Fruit fly (Drosophila melanogaster) whole organism, embryonic: ENCODE results near the gene CG42399.
A peak's percentile ranks its signal among the peaks of the same experiment; 100 is the strongest.

ENCODE experiments used
- CG10274 ChIP-seq: fragments of 200-800 bp; sonication (Bioruptor generic); optimal IDR thresholded peaks from 3 replicates; lab custom pipeline; 2017; ENCODE audit warnings: missing biosample characterization, mild to moderate bottlenecking, missing genetic modification characterization
- CG10321 ChIP-seq: fragments of 200-800 bp; sonication (Bioruptor generic); IDR thresholded peaks from 2 replicates; pipeline ENCODE4 v1.3.6; 2022; ENCODE audit warnings: missing biosample characterization, missing genetic modification characterization
- CG11456 ChIP-seq: fragments of 200-800 bp; sonication (Bioruptor generic); IDR thresholded peaks from 3 replicates; pipeline ENCODE4 v1.3.6; 2022; ENCODE audit warnings: missing biosample characterization, missing genetic modification characterization
- CG12219 ChIP-seq: fragments of 200-800 bp; sonication (Bioruptor generic); optimal IDR thresholded peaks from 3 replicates; lab custom pipeline; 2018; ENCODE audit warnings: missing biosample characterization, mild to moderate bottlenecking, missing genetic modification characterization
- CG12299 ChIP-seq: fragments of 200-800 bp; sonication (Bioruptor generic); optimal IDR thresholded peaks from 2 replicates; lab custom pipeline; 2018; ENCODE audit warnings: missing biosample characterization, mild to moderate bottlenecking, missing genetic modification characterization
- CG1233 ChIP-seq: fragments of 200-800 bp; sonication (Bioruptor generic); optimal IDR thresholded peaks from 4 replicates; lab custom pipeline; 2018; ENCODE audit warnings: missing biosample characterization, mild to moderate bottlenecking, missing genetic modification characterization
- CG12659 ChIP-seq: fragments of 200-800 bp; sonication (Bioruptor generic); optimal IDR thresholded peaks from 3 replicates; lab custom pipeline; 2017; ENCODE audit warnings: mild to moderate bottlenecking, missing biosample characterization, missing genetic modification reagents, missing genetic modification characterization
- CG13775 ChIP-seq: fragments of 200-800 bp; sonication (Bioruptor generic); optimal IDR thresholded peaks from 3 replicates; lab custom pipeline; 2017; ENCODE audit warnings: missing biosample characterization, mild to moderate bottlenecking, missing genetic modification characterization
- CG16779 ChIP-seq: fragments of 200-800 bp; sonication (Bioruptor generic); IDR thresholded peaks from 2 replicates; pipeline ENCODE4 v1.3.6; 2022; ENCODE audit warnings: missing biosample characterization, missing genetic modification characterization
- CG16863 ChIP-seq: fragments of 200-800 bp; sonication (Bioruptor generic); optimal IDR thresholded peaks from 3 replicates; lab custom pipeline; 2016; ENCODE audit warnings: missing biosample characterization, missing genetic modification characterization
- CG18262 ChIP-seq: fragments of 200-800 bp; optimal IDR thresholded peaks from 3 replicates; lab custom pipeline; 2019; ENCODE audit warnings: missing biosample characterization, mild to moderate bottlenecking, missing genetic modification characterization, moderate library complexity
- CG31388 ChIP-seq: fragments of 200-800 bp; sonication (Bioruptor generic); optimal IDR thresholded peaks from 2 replicates; lab custom pipeline; 2016; ENCODE audit warnings: missing biosample characterization, missing genetic modification characterization
- CG4424 ChIP-seq: fragments of 200-800 bp; sonication (Bioruptor generic); optimal IDR thresholded peaks from 3 replicates; lab custom pipeline; 2016; ENCODE audit warnings: missing biosample characterization, missing genetic modification characterization
- CG5180 ChIP-seq: fragments of 200-800 bp; sonication (Bioruptor generic); optimal IDR thresholded peaks from 3 replicates; lab custom pipeline; 2017; ENCODE audit warnings: missing biosample characterization, missing genetic modification characterization, mild to moderate bottlenecking, moderate library complexity, missing genetic modification reagents
- CG6791 ChIP-seq: fragments of 200-800 bp; sonication (Bioruptor generic); IDR thresholded peaks from 3 replicates; pipeline ENCODE4 v1.3.6; 2022; ENCODE audit warnings: missing biosample characterization, missing genetic modification characterization; ENCODE audit not compliant: partially characterized antibody
- CG7556 ChIP-seq: fragments of 200-800 bp; sonication (Bioruptor generic); optimal IDR thresholded peaks from 2 replicates; lab custom pipeline; 2017; ENCODE audit warnings: missing biosample characterization, mild to moderate bottlenecking, missing genetic modification characterization
- CG7786 ChIP-seq: fragments of 200-800 bp; sonication (Bioruptor generic); optimal IDR thresholded peaks from 2 replicates; lab custom pipeline; 2016; ENCODE audit warnings: missing biosample characterization, missing genetic modification characterization
- CG7928 ChIP-seq: fragments of 200-800 bp; sonication (Bioruptor generic); optimal IDR thresholded peaks from 2 replicates; lab custom pipeline; 2017; ENCODE audit warnings: missing biosample characterization, mild to moderate bottlenecking, missing genetic modification characterization
- CG8388 ChIP-seq: fragments of 200-800 bp; sonication (Bioruptor generic); optimal IDR thresholded peaks from 2 replicates; lab custom pipeline; 2019; ENCODE audit warnings: missing biosample characterization, mild to moderate bottlenecking, missing genetic modification characterization, moderate library complexity
- CG9437 ChIP-seq: fragments of 200-800 bp; sonication (Bioruptor generic); optimal IDR thresholded peaks from 2 replicates; lab custom pipeline; 2018; ENCODE audit warnings: missing biosample characterization, mild to moderate bottlenecking, missing genetic modification characterization
- CG9876 ChIP-seq: fragments of 200-800 bp; sonication (Bioruptor generic); optimal IDR thresholded peaks from 2 replicates; lab custom pipeline; 2016; ENCODE audit warnings: missing biosample characterization, missing genetic modification characterization
- Chrac-16 ChIP-seq: fragments of 200-800 bp; sonication (Bioruptor generic); optimal IDR thresholded peaks from 3 replicates; lab custom pipeline; 2016; ENCODE audit warnings: missing biosample characterization, missing genetic modification characterization
- CoRest ChIP-seq: fragments of 200-800 bp; sonication (Bioruptor generic); optimal IDR thresholded peaks from 3 replicates; lab custom pipeline; 2018; ENCODE audit warnings: missing biosample characterization, mild to moderate bottlenecking, missing genetic modification characterization, moderate library complexity
- Dfd ChIP-seq, 2 experiments: fragments of >200 bp; optimal IDR thresholded peaks; 2 replicates each; lab custom pipeline; 2017; ENCODE audit warnings: missing biosample characterization in 2 of 2, missing genetic modification characterization in 2 of 2
- Dp ChIP-seq: fragments of 200-800 bp; sonication (Bioruptor generic); optimal IDR thresholded peaks from 2 replicates; lab custom pipeline; 2018; ENCODE audit warnings: missing biosample characterization, mild to moderate bottlenecking, missing genetic modification characterization, moderate library complexity
- Dref ChIP-seq: fragments of 200-800 bp; sonication (Bioruptor generic); IDR thresholded peaks from 2 replicates; pipeline ENCODE4 v1.3.6; 2022; ENCODE audit warnings: missing biosample characterization, missing genetic modification characterization
- Mrtf ChIP-seq: fragments of 200-800 bp; sonication (Bioruptor generic); IDR thresholded peaks from 3 replicates; pipeline ENCODE4 v1.3.6; 2022; ENCODE audit warnings: missing biosample characterization, missing genetic modification characterization
- Rx ChIP-seq: fragments of 200-800 bp; sonication (Bioruptor generic); IDR thresholded peaks from 2 replicates; pipeline ENCODE4 v1.3.6; 2022; ENCODE audit warnings: missing biosample characterization, missing genetic modification characterization
- Stat92E ChIP-seq, 3 experiments: fragments of >200 bp in 2 of 3; fragments of 200-800 bp in 1 of 3; sonication (Bioruptor generic) in 1 of 3; optimal IDR thresholded peaks; 2 replicates each; lab custom pipeline; 2017 to 2019; ENCODE audit warnings: missing biosample characterization in 3 of 3, missing genetic modification characterization in 3 of 3, mild to moderate bottlenecking in 1 of 3, moderate library complexity in 1 of 3
- bab2 ChIP-seq: fragments of 200-800 bp; sonication (Bioruptor generic); optimal IDR thresholded peaks from 2 replicates; lab custom pipeline; 2016; ENCODE audit warnings: missing biosample characterization, missing genetic modification characterization
- cad ChIP-seq: fragments of >200 bp; optimal IDR thresholded peaks from 2 replicates; lab custom pipeline; 2017; ENCODE audit warnings: missing biosample characterization, missing genetic modification characterization
- croc ChIP-seq: fragments of 200-800 bp; sonication (Bioruptor generic); conservative IDR thresholded peaks from 3 replicates; pipeline ENCODE4 v1.3.6; 2022; ENCODE audit warnings: missing biosample characterization, missing genetic modification characterization
- crol ChIP-seq: fragments of 200-800 bp; sonication (Bioruptor generic); IDR thresholded peaks from 2 replicates; pipeline ENCODE4 v1.3.6; 2022; ENCODE audit warnings: missing biosample characterization, missing genetic modification characterization
- danr ChIP-seq: fragments of 200-800 bp; sonication (Bioruptor generic); IDR thresholded peaks from 2 replicates; pipeline ENCODE4 v1.3.6; 2022; ENCODE audit warnings: missing biosample characterization, missing genetic modification characterization
- disco-r ChIP-seq: fragments of 200-800 bp; sonication (Bioruptor generic); optimal IDR thresholded peaks from 2 replicates; lab custom pipeline; 2016; ENCODE audit warnings: missing biosample characterization, missing genetic modification characterization
- fd64A ChIP-seq: fragments of 200-800 bp; sonication (Bioruptor generic); optimal IDR thresholded peaks from 3 replicates; lab custom pipeline; 2018; ENCODE audit warnings: missing biosample characterization, mild to moderate bottlenecking, missing genetic modification characterization
- hb ChIP-seq: fragments of 200-800 bp; sonication (Bioruptor generic); IDR thresholded peaks from 3 replicates; pipeline ENCODE4 v1.3.6; 2022; ENCODE audit warnings: missing biosample characterization, missing genetic modification characterization; ENCODE audit not compliant: partially characterized antibody
- mld ChIP-seq: fragments of 200-800 bp; sonication (Bioruptor generic); IDR thresholded peaks from 3 replicates; pipeline ENCODE4 v1.3.6; 2022; ENCODE audit warnings: missing biosample characterization, missing genetic modification characterization; ENCODE audit not compliant: partially characterized antibody
- nom ChIP-seq: fragments of 200-800 bp; sonication (Bioruptor generic); optimal IDR thresholded peaks from 2 replicates; lab custom pipeline; 2017; ENCODE audit warnings: missing biosample characterization, missing genetic modification characterization, mild to moderate bottlenecking, moderate library complexity, missing genetic modification reagents
- pb ChIP-seq: fragments of 200-800 bp; sonication (Bioruptor generic); optimal IDR thresholded peaks from 3 replicates; lab custom pipeline; 2016; ENCODE audit warnings: missing biosample characterization, missing genetic modification characterization
- pnt ChIP-seq: fragments of 200-800 bp; sonication (Bioruptor generic); optimal IDR thresholded peaks from 3 replicates; lab custom pipeline; 2016; ENCODE audit warnings: missing biosample characterization, missing genetic modification characterization
- pros ChIP-seq: fragments of 200-800 bp; sonication (Bioruptor generic); optimal IDR thresholded peaks from 3 replicates; lab custom pipeline; 2019; ENCODE audit warnings: missing biosample characterization, mild to moderate bottlenecking, missing genetic modification characterization, moderate library complexity
- pzg ChIP-seq: fragments of 200-800 bp; sonication (Bioruptor generic); optimal IDR thresholded peaks from 3 replicates; lab custom pipeline; 2018; ENCODE audit warnings: missing biosample characterization, mild to moderate bottlenecking, missing genetic modification characterization, moderate library complexity
- rib ChIP-seq: fragments of 200-800 bp; sonication (Bioruptor generic); IDR thresholded peaks from 2 replicates; pipeline ENCODE4 v1.3.6; 2022; ENCODE audit warnings: missing biosample characterization, missing genetic modification characterization
- sqz ChIP-seq: fragments of 200-800 bp; sonication (Bioruptor generic); optimal IDR thresholded peaks from 3 replicates; lab custom pipeline; 2018; ENCODE audit warnings: missing biosample characterization, mild to moderate bottlenecking, missing genetic modification characterization
- stwl ChIP-seq: fragments of 200-800 bp; sonication (Bioruptor generic); optimal IDR thresholded peaks from 3 replicates; lab custom pipeline; 2018; ENCODE audit warnings: missing biosample characterization, mild to moderate bottlenecking, missing genetic modification characterization, moderate library complexity
- tna ChIP-seq: fragments of 200-800 bp; sonication (Bioruptor generic); IDR thresholded peaks from 2 replicates; pipeline ENCODE4 v1.3.6; 2022; ENCODE audit warnings: missing biosample characterization, missing genetic modification characterization; ENCODE audit not compliant: partially characterized antibody
- vfl ChIP-seq: fragments of 200-800 bp; sonication (Bioruptor generic); optimal IDR thresholded peaks from 2 replicates; lab custom pipeline; 2016; ENCODE audit warnings: missing biosample characterization, missing genetic modification characterization
- vnd ChIP-seq: fragments of 200-800 bp; sonication (Bioruptor generic); IDR thresholded peaks from 3 replicates; pipeline ENCODE4 v1.3.6; 2022; ENCODE audit warnings: missing biosample characterization, missing genetic modification characterization; ENCODE audit not compliant: partially characterized antibody
- zen ChIP-seq: fragments of 200-800 bp; sonication (Bioruptor generic); optimal IDR thresholded peaks from 3 replicates; lab custom pipeline; 2018; ENCODE audit warnings: missing biosample characterization, mild to moderate bottlenecking, missing genetic modification characterization, moderate library complexity

Gene CG42399

DNA sequence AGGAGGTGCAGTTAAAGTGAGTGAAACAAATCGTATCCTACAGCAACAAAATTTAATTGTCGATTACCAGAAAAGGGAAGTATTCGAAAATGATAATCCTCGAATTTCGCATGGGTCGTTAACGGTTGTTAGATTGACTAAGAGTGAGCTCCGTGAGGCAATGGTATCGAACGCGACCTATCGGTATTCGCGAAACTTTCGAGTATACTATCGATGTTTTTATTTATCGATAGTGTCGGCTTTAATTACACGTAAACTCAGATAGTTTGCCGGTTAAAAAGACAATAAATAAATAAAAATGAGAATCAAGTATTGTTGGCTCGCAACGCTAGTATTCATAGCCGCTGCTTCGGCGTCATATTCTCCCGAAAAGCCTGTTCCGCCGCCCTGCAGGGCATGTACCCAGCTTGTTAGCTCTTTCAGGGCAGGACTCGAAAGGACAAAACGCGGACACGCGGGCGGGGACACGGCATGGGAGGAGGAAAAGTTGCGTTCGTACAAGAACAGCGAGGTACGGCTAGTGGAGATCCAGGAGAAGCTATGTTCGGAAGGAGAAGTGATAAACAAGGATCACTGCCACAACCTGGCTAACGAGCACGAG lies 50.8 kb downstream of the CG42399 start, which contains the start of gene Creld (continued):
- TF ChIP-seq croc (GFP tag; lab: Robert Waterston, UW) (no peak), Mrtf (GFP tag; lab: Robert Waterston, UW) (no peak), Dp (GFP tag; lab: Kevin White, UChicago) (peak; percentile 59), CoRest (tag; lab: Kevin White, UChicago) (no peak), pb (GFP tag; lab: Kevin White, UChicago) (no peak), pzg (GFP tag; lab: Kevin White, UChicago) (peak; percentile 93), CG9876 (GFP tag; lab: Kevin White, UChicago) (no peak), CG16863 (no peak), CG31388 (GFP tag; lab: Kevin White, UChicago) (no peak), CG7928 (no peak), pros (GFP tag; lab: Kevin White, UChicago) (no peak), cad (GFP tag; lab: Kevin White, UChicago) (no peak), Chrac-16 (GFP tag; lab: Kevin White, UChicago) (no peak), CG7556 (GFP tag; lab: Kevin White, UChicago) (no peak), mld (GFP tag; lab: Robert Waterston, UW) (peak; percentile 100), fd64A (GFP tag; lab: Kevin White, UChicago) (no peak), nom (no peak), hb (GFP tag; lab: Robert Waterston, UW) (peak; percentile 99), CG12659 (peak; percentile 63), CG7786 (GFP tag; lab: Kevin White, UChicago) (no peak), bab2 (GFP tag; lab: Kevin White, UChicago) (no peak), CG8388 (GFP tag; lab: Kevin White, UChicago) (no peak), Stat92E (GFP tag; optimal IDR thresholded peaks at IDR 0.05; lab: Kevin White, UChicago) (no peak), CG11456 (GFP tag; lab: Robert Waterston, UW) (no peak), Rx (no peak), disco-r (GFP tag; lab: Kevin White, UChicago) (no peak), CG18262 (tag; lab: Kevin White, UChicago) (peak; percentile 44), tna (peak; percentile 100), CG10274 (GFP tag; lab: Kevin White, UChicago) (no peak), rib (GFP tag; lab: Robert Waterston, UW) (peak; percentile 35; the same call in 1 of the 2 replicates), vfl (GFP tag; lab: Kevin White, UChicago) (peak; percentile 23), Dfd (GFP tag; optimal IDR thresholded peaks at IDR 0.05; lab: Kevin White, UChicago) (no peak), vnd (GFP tag; lab: Robert Waterston, UW) (peak; percentile 100), zen (peak; percentile 50), CG4424 (GFP tag; lab: Kevin White, UChicago) (no peak), CG9437 (GFP tag; lab: Kevin White, UChicago) (peak; percentile 89), CG1233 (GFP tag; lab: Kevin White, UChicago) (no peak), CG6791 (GFP tag; lab: Robert Waterston, UW) (peak; percentile 100), sqz (no peak), CG13775 (GFP tag; lab: Kevin White, UChicago) (no peak), crol (no peak), CG10321 (GFP tag; lab: Robert Waterston, UW) (no peak), danr (GFP tag; lab: Robert Waterston, UW) (no peak), Dref (GFP tag; lab: Robert Waterston, UW) (peak; percentile 98), CG12219 (no peak), CG12299 (tag; lab: Kevin White, UChicago) (no peak), CG5180 (GFP tag; lab: Kevin White, UChicago) (no peak), CG16779 (GFP tag; lab: Robert Waterston, UW) (no peak), stwl (peak; percentile 85), pnt (no peak)
